Fruit fly (Drosophila melanogaster) Kc167 (cell line): ENCODE results near the gene CG42590.

Source experiments
- Myc ChIP-seq: fragments of >200 bp; optimal IDR thresholded peaks from 2 replicates; lab custom pipeline; 2017; ENCODE audit warnings: missing external identifiers
- Sin3A ChIP-seq: fragments of >200 bp; optimal IDR thresholded peaks from 2 replicates; lab custom pipeline; 2018; ENCODE audit warnings: missing external identifiers
- h ChIP-seq: fragments of >200 bp; optimal IDR thresholded peaks from 3 replicates; lab custom pipeline; 2018; ENCODE audit warnings: missing external identifiers
- psq ChIP-seq: fragments of >200 bp; optimal IDR thresholded peaks from 2 replicates; lab custom pipeline; 2017; ENCODE audit warnings: missing external identifiers
- ttk ChIP-seq: sonication (Bioruptor generic); optimal IDR thresholded peaks from 2 replicates; lab custom pipeline; 2017; ENCODE audit warnings: missing external identifiers

dm6 chr3L:8110171-8110570 is 41.1 kb upstream of the CG42590 start, which contains the start of gene Nulp1:
- TF ChIP-seq ttk (lab: Kevin White, UChicago) (no peak), psq (no peak), Myc (lab: Kevin White, UChicago) (no peak), Sin3A (lab: Kevin White, UChicago) (no peak), h (lab: Kevin White, UChicago) (no peak)
